Fruit fly (Drosophila melanogaster) whole organism, prepupa: ENCODE results near the gene CG17109.

Source experiments
- CG10631 ChIP-seq: fragments of 200-800 bp; sonication (Bioruptor generic); optimal IDR thresholded peaks from 2 replicates; lab custom pipeline; 2016; ENCODE audit warnings: missing biosample characterization, missing genetic modification characterization
- CG11294 ChIP-seq: fragments of 200-800 bp; sonication (Bioruptor generic); IDR thresholded peaks from 2 replicates; pipeline ENCODE4 v1.3.6; 2022; ENCODE audit warnings: missing biosample characterization, missing genetic modification characterization
- CG11762 ChIP-seq: fragments of 200-800 bp; sonication (Bioruptor generic); optimal IDR thresholded peaks from 3 replicates; lab custom pipeline; 2016; ENCODE audit warnings: missing biosample characterization, missing genetic modification characterization; ENCODE audit not compliant: insufficient read depth
- CG11902 ChIP-seq: fragments of 200-800 bp; sonication (Bioruptor generic); optimal IDR thresholded peaks from 3 replicates; lab custom pipeline; 2016; ENCODE audit warnings: missing biosample characterization, missing genetic modification characterization
- CG16779 ChIP-seq: fragments of 200-800 bp; sonication (Bioruptor generic); optimal IDR thresholded peaks from 3 replicates; lab custom pipeline; 2017; ENCODE audit warnings: missing biosample characterization, mild to moderate bottlenecking, missing genetic modification characterization
- CG31627 ChIP-seq: fragments of 200-800 bp; sonication (Bioruptor generic); optimal IDR thresholded peaks from 3 replicates; lab custom pipeline; 2016; ENCODE audit warnings: missing biosample characterization, missing genetic modification characterization
- CG3919 ChIP-seq: fragments of 200-800 bp; sonication (Bioruptor generic); optimal IDR thresholded peaks from 3 replicates; lab custom pipeline; 2016; ENCODE audit warnings: missing biosample characterization, missing genetic modification characterization
- CG4318 ChIP-seq: fragments of 200-800 bp; sonication (Bioruptor generic); optimal IDR thresholded peaks from 3 replicates; lab custom pipeline; 2017; ENCODE audit warnings: missing biosample characterization, mild to moderate bottlenecking, missing genetic modification characterization
- CG6163 ChIP-seq: fragments of 200-800 bp; sonication (Bioruptor generic); IDR thresholded peaks from 3 replicates; pipeline ENCODE4 v1.3.6; 2022; ENCODE audit warnings: missing biosample characterization, missing genetic modification characterization
- CG6276 ChIP-seq: fragments of 200-800 bp; sonication (Bioruptor generic); optimal IDR thresholded peaks from 2 replicates; lab custom pipeline; 2017; ENCODE audit warnings: missing biosample characterization, mild to moderate bottlenecking, missing genetic modification characterization
- CG6792 ChIP-seq: fragments of 200-800 bp; sonication (Bioruptor generic); optimal IDR thresholded peaks from 3 replicates; lab custom pipeline; 2016; ENCODE audit warnings: missing biosample characterization, missing genetic modification characterization
- CG6854 ChIP-seq: fragments of 200-800 bp; sonication (Bioruptor generic); optimal IDR thresholded peaks from 2 replicates; lab custom pipeline; 2017; ENCODE audit warnings: missing biosample characterization, mild to moderate bottlenecking, missing genetic modification characterization
- CG7368 ChIP-seq: fragments of 200-800 bp; sonication (Bioruptor generic); optimal IDR thresholded peaks from 3 replicates; lab custom pipeline; 2016; ENCODE audit warnings: missing biosample characterization, missing genetic modification characterization
- CG8319 ChIP-seq: fragments of 200-800 bp; sonication (Bioruptor generic); optimal IDR thresholded peaks from 3 replicates; lab custom pipeline; 2016; ENCODE audit warnings: missing biosample characterization, missing genetic modification characterization
- CG8632 ChIP-seq: fragments of 200-800 bp; sonication (Bioruptor generic); optimal IDR thresholded peaks from 3 replicates; lab custom pipeline; 2016; ENCODE audit warnings: missing biosample characterization, missing genetic modification characterization
- CG9139 ChIP-seq: fragments of 200-800 bp; sonication (Bioruptor generic); optimal IDR thresholded peaks from 3 replicates; lab custom pipeline; 2017; ENCODE audit warnings: missing biosample characterization, mild to moderate bottlenecking, missing genetic modification characterization
- Eip75B ChIP-seq: fragments of 200-800 bp; sonication (Bioruptor generic); optimal IDR thresholded peaks from 3 replicates; lab custom pipeline; 2016; ENCODE audit warnings: missing biosample characterization, missing genetic modification characterization
- Eip93F ChIP-seq: fragments of 200-800 bp; sonication (Bioruptor generic); optimal IDR thresholded peaks from 2 replicates; lab custom pipeline; 2016; ENCODE audit warnings: missing biosample characterization, mild to moderate bottlenecking, missing genetic modification characterization
- Ets21C ChIP-seq: fragments of 200-800 bp; sonication (Bioruptor generic); optimal IDR thresholded peaks from 3 replicates; lab custom pipeline; 2016; ENCODE audit warnings: missing biosample characterization, missing genetic modification characterization
- Gug ChIP-seq: fragments of 200-800 bp; sonication (Bioruptor generic); IDR thresholded peaks from 2 replicates; pipeline ENCODE4 v1.3.6; 2022; ENCODE audit warnings: missing biosample characterization, missing genetic modification characterization
- Hr39 ChIP-seq: fragments of 200-800 bp; sonication (Bioruptor generic); optimal IDR thresholded peaks from 2 replicates; lab custom pipeline; 2016; ENCODE audit warnings: missing biosample characterization, missing genetic modification characterization
- Lpt ChIP-seq: fragments of 200-800 bp; sonication (Bioruptor generic); optimal IDR thresholded peaks from 3 replicates; lab custom pipeline; 2016; ENCODE audit warnings: missing biosample characterization, missing genetic modification characterization
- Met ChIP-seq: fragments of 200-800 bp; sonication (Bioruptor generic); optimal IDR thresholded peaks from 3 replicates; lab custom pipeline; 2016; ENCODE audit warnings: missing biosample characterization, missing genetic modification characterization
- OdsH ChIP-seq: fragments of 200-800 bp; sonication (Bioruptor generic); optimal IDR thresholded peaks from 3 replicates; lab custom pipeline; 2016; ENCODE audit warnings: missing biosample characterization, missing genetic modification characterization
- Smox ChIP-seq: fragments of 200-800 bp; sonication (Bioruptor generic); optimal IDR thresholded peaks from 3 replicates; lab custom pipeline; 2016; ENCODE audit warnings: missing biosample characterization, missing genetic modification characterization
- Sox102F ChIP-seq: fragments of 200-800 bp; sonication (Bioruptor generic); optimal IDR thresholded peaks from 2 replicates; lab custom pipeline; 2016; ENCODE audit warnings: missing biosample characterization, mild to moderate bottlenecking, missing genetic modification characterization
- acj6 ChIP-seq: fragments of 200-800 bp; sonication (Bioruptor generic); optimal IDR thresholded peaks from 3 replicates; lab custom pipeline; 2016; ENCODE audit warnings: missing biosample characterization, missing genetic modification characterization
- cyc ChIP-seq: fragments of 200-800 bp; sonication (Bioruptor generic); optimal IDR thresholded peaks from 3 replicates; lab custom pipeline; 2016; ENCODE audit warnings: missing biosample characterization, missing genetic modification characterization
- dac ChIP-seq: fragments of 200-800 bp; sonication (Bioruptor generic); optimal IDR thresholded peaks from 2 replicates; lab custom pipeline; 2017; ENCODE audit warnings: missing biosample characterization, mild to moderate bottlenecking, missing genetic modification characterization
- esn ChIP-seq: fragments of 200-800 bp; sonication (Bioruptor generic); optimal IDR thresholded peaks from 2 replicates; lab custom pipeline; 2016; ENCODE audit warnings: missing biosample characterization, mild to moderate bottlenecking, missing genetic modification characterization, moderate library complexity
- fd85E ChIP-seq: fragments of 200-800 bp; sonication (Bioruptor generic); optimal IDR thresholded peaks from 3 replicates; lab custom pipeline; 2016; ENCODE audit warnings: missing biosample characterization, missing genetic modification characterization
- fkh ChIP-seq: fragments of 200-800 bp; sonication (Bioruptor generic); optimal IDR thresholded peaks from 3 replicates; lab custom pipeline; 2017; ENCODE audit warnings: missing biosample characterization, mild to moderate bottlenecking, missing genetic modification characterization, moderate library complexity
- lz ChIP-seq: fragments of 200-800 bp; sonication (Bioruptor generic); optimal IDR thresholded peaks from 3 replicates; lab custom pipeline; 2016; ENCODE audit warnings: missing biosample characterization, missing genetic modification characterization
- pdm3 ChIP-seq: fragments of 200-800 bp; sonication (Bioruptor generic); optimal IDR thresholded peaks from 3 replicates; lab custom pipeline; 2016; ENCODE audit warnings: missing biosample characterization, missing genetic modification characterization
- salr ChIP-seq, 2 experiments: fragments of 200-800 bp; sonication (Bioruptor generic); optimal IDR thresholded peaks; 3 replicates each; lab custom pipeline; 2016 to 2018; ENCODE audit warnings: missing biosample characterization in 2 of 2, missing genetic modification characterization in 2 of 2, mild to moderate bottlenecking in 1 of 2
- spab ChIP-seq: fragments of 200-800 bp; sonication (Bioruptor generic); optimal IDR thresholded peaks from 2 replicates; lab custom pipeline; 2017; ENCODE audit warnings: missing biosample characterization, mild to moderate bottlenecking, missing genetic modification characterization, missing genetic modification reagents
- ss ChIP-seq, 2 experiments: fragments of 200-800 bp; sonication (Bioruptor generic); optimal IDR thresholded peaks; 2 replicates in 1 of 2; 3 replicates in 1 of 2; lab custom pipeline; 2017 to 2018; ENCODE audit warnings: mild to moderate bottlenecking in 2 of 2, missing biosample characterization in 2 of 2, missing genetic modification characterization in 2 of 2, moderate library complexity in 1 of 2
- svp ChIP-seq: fragments of 200-800 bp; sonication (Bioruptor generic); peaks from one replicate; lab custom pipeline; 2016; ENCODE audit warnings: missing biosample characterization, missing genetic modification characterization
- topi ChIP-seq: fragments of 200-800 bp; sonication (Bioruptor generic); optimal IDR thresholded peaks from 3 replicates; lab custom pipeline; 2016; ENCODE audit warnings: missing biosample characterization, missing genetic modification characterization
- vri ChIP-seq: fragments of 200-800 bp; sonication (Bioruptor generic); optimal IDR thresholded peaks from 3 replicates; lab custom pipeline; 2016; ENCODE audit warnings: missing biosample characterization, mild to moderate bottlenecking, missing genetic modification characterization

CG17109 gene

DNA sequence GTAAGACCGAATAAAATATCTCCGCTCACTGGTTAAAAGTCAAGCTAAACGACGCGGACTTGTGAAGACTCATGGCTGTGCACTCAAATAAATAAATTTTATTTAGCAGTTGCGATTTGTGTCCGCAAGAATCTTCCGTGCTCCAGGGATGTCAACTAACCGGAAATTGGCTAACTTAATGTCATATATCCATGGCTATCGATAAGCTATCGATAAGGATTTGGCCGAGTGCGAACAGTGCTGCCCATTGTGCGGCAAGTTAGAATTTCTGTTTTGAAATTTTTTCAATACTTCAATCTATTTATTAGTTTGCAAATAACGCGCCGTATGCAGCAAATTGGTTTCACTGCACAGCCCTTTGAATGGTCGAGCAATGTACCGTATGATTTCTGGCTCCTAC, 41.6 kb upstream of the CG17109 start, which contains the start of gene p53 (continued):
- TF ChIP-seq fkh (GFP tag; lab: Kevin White, UChicago), result peak; percentile 42
- TF ChIP-seq salr (GFP tag; optimal IDR thresholded peaks at IDR 0.05; lab: Kevin White, UChicago), result peak in 1 of 2 experiments; percentile 71
- TF ChIP-seq CG6163 (GFP tag; lab: Robert Waterston, UW), result peak; percentile 64
- TF ChIP-seq dac, result no peak
- TF ChIP-seq CG31627 (GFP tag; lab: Kevin White, UChicago), result peak; percentile 45
- TF ChIP-seq Eip93F (GFP tag; lab: Kevin White, UChicago), result no peak
- TF ChIP-seq cyc (GFP tag; lab: Kevin White, UChicago), result peak; percentile 71
- TF ChIP-seq topi (GFP tag; lab: Kevin White, UChicago), result peak; percentile 63
- TF ChIP-seq CG6276, result no peak
- peak; percentile 62 for TF ChIP-seq acj6 (GFP tag; lab: Kevin White, UChicago)
- no peak for TF ChIP-seq ss (GFP tag; optimal IDR thresholded peaks at IDR 0.05; lab: Kevin White, UChicago)
- TF ChIP-seq CG4318 (GFP tag; lab: Kevin White, UChicago), result no peak
- TF ChIP-seq Sox102F (GFP tag; lab: Kevin White, UChicago), result peak; percentile 47
- peak; percentile 27 for TF ChIP-seq CG7368 (GFP tag; lab: Kevin White, UChicago)
- TF ChIP-seq vri, result peak; percentile 45
- peak; percentile 39 for TF ChIP-seq CG8319 (GFP tag; lab: Kevin White, UChicago)
- no peak for TF ChIP-seq Smox (GFP tag; lab: Kevin White, UChicago)
- peak; percentile 70 for TF ChIP-seq esn (GFP tag; lab: Kevin White, UChicago)
- TF ChIP-seq OdsH, result peak; percentile 58
- TF ChIP-seq svp, result peak; percentile 70
- no peak for TF ChIP-seq Lpt (GFP tag; lab: Kevin White, UChicago)
- TF ChIP-seq CG11294, result no peak
- TF ChIP-seq Gug (GFP tag; lab: Robert Waterston, UW), result no peak
- TF ChIP-seq spab (GFP tag; lab: Kevin White, UChicago), result no peak
- no peak for TF ChIP-seq Ets21C (GFP tag; lab: Kevin White, UChicago)
- peak; percentile 16 for TF ChIP-seq CG11762
- no peak for TF ChIP-seq CG16779
- TF ChIP-seq CG6792 (GFP tag; lab: Kevin White, UChicago), result peak; percentile 45
- TF ChIP-seq CG8632 (GFP tag; lab: Kevin White, UChicago), result peak; percentile 3
- no peak for TF ChIP-seq CG11902 (GFP tag; lab: Kevin White, UChicago)
- peak; percentile 63 for TF ChIP-seq Hr39 (GFP tag; lab: Kevin White, UChicago)
- peak; percentile 66 for TF ChIP-seq Met (GFP tag; lab: Kevin White, UChicago)
- no peak for TF ChIP-seq Eip75B (GFP tag; lab: Kevin White, UChicago)
- peak; percentile 25 for TF ChIP-seq CG9139
- TF ChIP-seq fd85E (GFP tag; lab: Kevin White, UChicago), result peak; percentile 5
- TF ChIP-seq lz (GFP tag; lab: Kevin White, UChicago), result peak; percentile 64
- TF ChIP-seq pdm3 (GFP tag; lab: Kevin White, UChicago), result no peak

DNA sequence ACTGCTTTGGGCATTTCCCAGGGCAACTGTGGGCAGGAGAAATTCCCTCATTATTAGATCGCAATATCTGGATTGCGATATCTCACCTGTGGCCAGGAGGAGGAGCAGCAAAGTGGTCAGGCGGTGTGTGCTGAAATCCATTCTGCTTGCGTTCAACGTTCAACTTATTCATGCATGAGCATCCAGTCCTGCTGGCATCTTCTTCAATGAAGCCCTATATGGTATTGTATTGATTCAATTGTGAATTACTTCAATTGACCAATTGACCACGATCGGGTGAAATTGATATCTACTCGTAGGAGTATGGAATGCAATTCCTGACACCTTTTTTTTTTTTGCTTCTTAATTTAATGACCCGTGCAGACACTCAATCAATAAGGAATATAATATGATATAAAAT, 39.4 kb upstream of the CG17109 start:
- no peak for TF ChIP-seq CG3919 (GFP tag; lab: Kevin White, UChicago)

DNA sequence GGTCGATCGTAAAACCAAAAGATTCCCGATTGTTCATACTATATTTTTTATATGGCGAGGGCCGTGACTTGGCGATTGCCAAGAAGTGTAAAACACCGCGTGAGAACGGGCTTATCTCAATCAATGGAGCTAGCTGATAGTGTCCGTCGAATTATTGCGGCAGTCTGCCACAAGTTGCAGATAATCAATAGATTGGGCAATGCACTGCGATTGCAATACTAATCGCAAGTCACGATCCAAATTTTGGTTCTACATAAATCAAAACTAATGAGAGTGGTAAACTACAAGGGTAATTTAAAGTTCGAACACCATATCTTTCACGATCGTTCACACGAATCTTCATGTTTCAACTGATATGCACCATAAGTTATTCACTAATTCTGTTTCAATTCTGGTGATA, 38.7 kb upstream of the CG17109 start:
- TF ChIP-seq CG6854 (GFP tag; lab: Kevin White, UChicago) (no peak), vri (peak; percentile 7), CG10631 (GFP tag; lab: Kevin White, UChicago) (no peak)
